Fruit fly (Drosophila melanogaster) whole organism, wandering third instar larva: ENCODE measurements around the gene Set8.

ENCODE experiments used
- HLH106 ChIP-seq: fragments of 200-800 bp; optimal IDR thresholded peaks from 3 replicates; lab custom pipeline; 2019; ENCODE audit warnings: missing biosample characterization, mild to moderate bottlenecking, missing genetic modification characterization, moderate library complexity
- br ChIP-seq: fragments of 200-800 bp; sonication (Bioruptor generic); optimal IDR thresholded peaks from 2 replicates; lab custom pipeline; 2016; ENCODE audit warnings: missing biosample characterization, missing genetic modification characterization
- pan ChIP-seq: fragments of >200 bp; optimal IDR thresholded peaks from 2 replicates; lab custom pipeline; 2017
- rgr ChIP-seq: fragments of 200-800 bp; sonication (Bioruptor generic); optimal IDR thresholded peaks from 3 replicates; lab custom pipeline; 2016; ENCODE audit warnings: missing biosample characterization, mild to moderate bottlenecking, missing genetic modification characterization
- tai ChIP-seq: sonication (Bioruptor generic); optimal IDR thresholded peaks from 2 replicates; lab custom pipeline; 2016; ENCODE audit warnings: missing biosample characterization, missing genetic modification characterization
- usp ChIP-seq: fragments of >200 bp; optimal IDR thresholded peaks from 2 replicates; lab custom pipeline; 2017; ENCODE audit warnings: missing biosample characterization, missing genetic modification characterization

dm6 chr3R:14365918-14366317, 50.1 kb downstream of the Set8 start:
- no peak for TF ChIP-seq pan (lab: Kevin White, UChicago)
- TF ChIP-seq usp (GFP tag; lab: Kevin White, UChicago), result no peak
- no peak for TF ChIP-seq br (GFP tag; lab: Kevin White, UChicago)
- TF ChIP-seq tai (GFP tag; lab: Kevin White, UChicago), result no peak
- no peak for TF ChIP-seq HLH106 (tag; lab: Kevin White, UChicago)
- no peak for TF ChIP-seq rgr (GFP tag; lab: Kevin White, UChicago)
